Fruit fly (Drosophila melanogaster) whole organism, embryonic: ENCODE measurements around the gene caz.
A peak's percentile ranks its signal among the peaks of the same experiment; 100 is the strongest.

Source experiments
- Ada2b ChIP-seq: fragments of 200-800 bp; sonication (Bioruptor generic); IDR thresholded peaks from 2 replicates; pipeline ENCODE4 v1.3.6; 2022; ENCODE audit warnings: missing biosample characterization, missing genetic modification characterization
- Adf1 ChIP-seq: fragments of 200-800 bp; sonication (Bioruptor generic); IDR thresholded peaks from 2 replicates; pipeline ENCODE4 v1.3.6; 2022; ENCODE audit warnings: missing biosample characterization, missing genetic modification characterization
- C15 ChIP-seq: fragments of 200-800 bp; sonication (Bioruptor generic); IDR thresholded peaks from 3 replicates; pipeline ENCODE4 v1.3.6; 2022; ENCODE audit warnings: missing biosample characterization, missing genetic modification characterization
- CG10267 ChIP-seq: fragments of 200-800 bp; sonication (Bioruptor generic); optimal IDR thresholded peaks from 2 replicates; lab custom pipeline; 2018; ENCODE audit warnings: missing biosample characterization, mild to moderate bottlenecking, missing genetic modification characterization, moderate library complexity
- CG10543 ChIP-seq: fragments of 200-800 bp; sonication (Bioruptor generic); optimal IDR thresholded peaks from 3 replicates; lab custom pipeline; 2017; ENCODE audit warnings: missing biosample characterization, mild to moderate bottlenecking, missing genetic modification characterization, moderate library complexity
- CG11398 ChIP-seq: fragments of 200-800 bp; sonication (Bioruptor generic); optimal IDR thresholded peaks from 2 replicates; lab custom pipeline; 2016; ENCODE audit warnings: missing biosample characterization, missing genetic modification characterization
- CG11456 ChIP-seq: fragments of 200-800 bp; sonication (Bioruptor generic); IDR thresholded peaks from 3 replicates; pipeline ENCODE4 v1.3.6; 2022; ENCODE audit warnings: missing biosample characterization, missing genetic modification characterization
- CG12659 ChIP-seq: fragments of 200-800 bp; sonication (Bioruptor generic); optimal IDR thresholded peaks from 3 replicates; lab custom pipeline; 2017; ENCODE audit warnings: mild to moderate bottlenecking, missing biosample characterization, missing genetic modification reagents, missing genetic modification characterization
- CG15514 ChIP-seq: fragments of 200-800 bp; sonication (Bioruptor generic); optimal IDR thresholded peaks from 3 replicates; lab custom pipeline; 2017; ENCODE audit warnings: missing biosample characterization, missing genetic modification characterization, mild to moderate bottlenecking, moderate library complexity, missing genetic modification reagents
- CG1603 ChIP-seq: fragments of 200-800 bp; sonication (Bioruptor generic); optimal IDR thresholded peaks from 2 replicates; lab custom pipeline; 2019; ENCODE audit warnings: missing biosample characterization, mild to moderate bottlenecking, missing genetic modification characterization, moderate library complexity
- CG17612 ChIP-seq: fragments of 200-800 bp; sonication (Bioruptor generic); IDR thresholded peaks from 2 replicates; pipeline ENCODE4 v1.3.6; 2022; ENCODE audit warnings: missing biosample characterization, missing genetic modification characterization
- CG17829 ChIP-seq: fragments of 200-800 bp; optimal IDR thresholded peaks from 2 replicates; lab custom pipeline; 2019; ENCODE audit warnings: missing biosample characterization, mild to moderate bottlenecking, missing genetic modification characterization, moderate library complexity
- CG18599 ChIP-seq: fragments of 200-800 bp; sonication (Bioruptor generic); optimal IDR thresholded peaks from 3 replicates; lab custom pipeline; 2017; ENCODE audit warnings: missing biosample characterization, missing genetic modification characterization, mild to moderate bottlenecking, moderate library complexity, missing genetic modification reagents
- CG2202 ChIP-seq: fragments of 200-800 bp; sonication (Bioruptor generic); optimal IDR thresholded peaks from 2 replicates; lab custom pipeline; 2018; ENCODE audit warnings: missing biosample characterization, mild to moderate bottlenecking, missing genetic modification characterization
- CG30403 ChIP-seq: fragments of 200-800 bp; sonication (Bioruptor generic); optimal IDR thresholded peaks from 3 replicates; lab custom pipeline; 2016; ENCODE audit warnings: missing biosample characterization, missing genetic modification characterization
- CG32767 ChIP-seq: fragments of 200-800 bp; sonication (Bioruptor generic); IDR thresholded peaks from 2 replicates; pipeline ENCODE4 v1.3.6; 2022; ENCODE audit warnings: missing biosample characterization, missing genetic modification characterization
- CG3281 ChIP-seq: fragments of 200-800 bp; sonication (Bioruptor generic); optimal IDR thresholded peaks from 3 replicates; lab custom pipeline; 2017; ENCODE audit warnings: missing biosample characterization, mild to moderate bottlenecking, missing genetic modification characterization
- CG42726 ChIP-seq: fragments of 200-800 bp; sonication (Bioruptor generic); IDR thresholded peaks from 2 replicates; pipeline ENCODE4 v1.3.6; 2022; ENCODE audit warnings: missing biosample characterization, missing genetic modification characterization; ENCODE audit not compliant: partially characterized antibody
- CG6175 ChIP-seq: fragments of 200-800 bp; sonication (Bioruptor generic); IDR thresholded peaks from 3 replicates; pipeline ENCODE4 v1.3.6; 2022; ENCODE audit warnings: missing biosample characterization, missing genetic modification characterization
- CG7271 ChIP-seq: fragments of 200-800 bp; sonication (Bioruptor generic); optimal IDR thresholded peaks from 2 replicates; lab custom pipeline; 2018; ENCODE audit warnings: missing biosample characterization, mild to moderate bottlenecking, missing genetic modification characterization, moderate library complexity
- CG7839 ChIP-seq: fragments of 200-800 bp; sonication (Bioruptor generic); optimal IDR thresholded peaks from 3 replicates; lab custom pipeline; 2018; ENCODE audit warnings: missing biosample characterization, mild to moderate bottlenecking, missing genetic modification characterization, moderate library complexity
- CG8359 ChIP-seq: fragments of 200-800 bp; sonication (Bioruptor generic); optimal IDR thresholded peaks from 2 replicates; lab custom pipeline; 2017; ENCODE audit warnings: missing biosample characterization, mild to moderate bottlenecking, missing genetic modification characterization, borderline replicate concordance
- CG8944 ChIP-seq: fragments of 200-800 bp; sonication (Bioruptor generic); optimal IDR thresholded peaks from 3 replicates; lab custom pipeline; 2016; ENCODE audit warnings: missing biosample characterization, missing genetic modification characterization
- CHES-1-like ChIP-seq: fragments of 200-800 bp; sonication (Bioruptor generic); optimal IDR thresholded peaks from 2 replicates; lab custom pipeline; 2016; ENCODE audit warnings: missing biosample characterization, missing genetic modification characterization
- CTCF ChIP-seq: fragments of 200-800 bp; sonication (Bioruptor generic); optimal IDR thresholded peaks from 2 replicates; lab custom pipeline; 2017; ENCODE audit warnings: missing biosample characterization, mild to moderate bottlenecking, missing genetic modification characterization, moderate library complexity
- Dp ChIP-seq: fragments of 200-800 bp; sonication (Bioruptor generic); optimal IDR thresholded peaks from 2 replicates; lab custom pipeline; 2018; ENCODE audit warnings: missing biosample characterization, mild to moderate bottlenecking, missing genetic modification characterization, moderate library complexity
- E2f2 ChIP-seq: fragments of 200-800 bp; sonication (Bioruptor generic); IDR thresholded peaks from 2 replicates; pipeline ENCODE4 v1.3.6; 2022; ENCODE audit warnings: missing biosample characterization, missing genetic modification characterization
- Opbp ChIP-seq: fragments of 200-800 bp; sonication (Bioruptor generic); IDR thresholded peaks from 3 replicates; pipeline ENCODE4 v1.3.6; 2022; ENCODE audit warnings: missing biosample characterization, missing genetic modification characterization; ENCODE audit not compliant: partially characterized antibody
- Sry-β ChIP-seq: fragments of 200-800 bp; sonication (Bioruptor generic); optimal IDR thresholded peaks from 2 replicates; lab custom pipeline; 2018; ENCODE audit warnings: missing biosample characterization, mild to moderate bottlenecking, missing genetic modification characterization, moderate library complexity
- Xbp1 ChIP-seq: fragments of 200-800 bp; sonication (Bioruptor generic); optimal IDR thresholded peaks from 3 replicates; lab custom pipeline; 2016; ENCODE audit warnings: missing biosample characterization, mild to moderate bottlenecking, missing genetic modification characterization
- bcd ChIP-seq: fragments of 200-800 bp; sonication (Bioruptor generic); optimal IDR thresholded peaks from 2 replicates; lab custom pipeline; 2017; ENCODE audit warnings: missing biosample characterization, mild to moderate bottlenecking, missing genetic modification characterization
- btn ChIP-seq: fragments of 200-800 bp; sonication (Bioruptor generic); optimal IDR thresholded peaks from 2 replicates; lab custom pipeline; 2016; ENCODE audit warnings: missing biosample characterization, missing genetic modification characterization
- chinmo ChIP-seq: fragments of 200-800 bp; sonication (Bioruptor generic); IDR thresholded peaks from 4 replicates; pipeline ENCODE4 v1.3.6; 2022; ENCODE audit warnings: missing biosample characterization, missing genetic modification characterization; ENCODE audit not compliant: partially characterized antibody
- chn ChIP-seq: fragments of 200-800 bp; sonication (Bioruptor generic); optimal IDR thresholded peaks from 2 replicates; lab custom pipeline; 2016; ENCODE audit warnings: missing biosample characterization, missing genetic modification characterization
- danr ChIP-seq: fragments of 200-800 bp; sonication (Bioruptor generic); IDR thresholded peaks from 2 replicates; pipeline ENCODE4 v1.3.6; 2022; ENCODE audit warnings: missing biosample characterization, missing genetic modification characterization
- en ChIP-seq: fragments of 200-800 bp; sonication (Bioruptor generic); optimal IDR thresholded peaks from 2 replicates; lab custom pipeline; 2016; ENCODE audit warnings: missing biosample characterization, missing genetic modification characterization
- fru ChIP-seq: fragments of >200 bp; optimal IDR thresholded peaks from 2 replicates; lab custom pipeline; 2017
- hb ChIP-seq: fragments of 200-800 bp; sonication (Bioruptor generic); IDR thresholded peaks from 3 replicates; pipeline ENCODE4 v1.3.6; 2022; ENCODE audit warnings: missing biosample characterization, missing genetic modification characterization; ENCODE audit not compliant: partially characterized antibody
- her ChIP-seq: fragments of 200-800 bp; sonication (Bioruptor generic); optimal IDR thresholded peaks from 2 replicates; lab custom pipeline; 2016; ENCODE audit warnings: missing biosample characterization, missing genetic modification characterization
- ind ChIP-seq: fragments of 200-800 bp; sonication (Bioruptor generic); optimal IDR thresholded peaks from 3 replicates; lab custom pipeline; 2016; ENCODE audit warnings: missing biosample characterization, missing genetic modification characterization
- lbe ChIP-seq: fragments of 200-800 bp; sonication (Bioruptor generic); optimal IDR thresholded peaks from 2 replicates; lab custom pipeline; 2016; ENCODE audit warnings: missing biosample characterization, mild to moderate bottlenecking, missing genetic modification characterization
- mam ChIP-seq: fragments of 200-800 bp; sonication (Bioruptor generic); optimal IDR thresholded peaks from 3 replicates; lab custom pipeline; 2016; ENCODE audit warnings: missing biosample characterization, missing genetic modification characterization
- nom ChIP-seq: fragments of 200-800 bp; sonication (Bioruptor generic); optimal IDR thresholded peaks from 2 replicates; lab custom pipeline; 2017; ENCODE audit warnings: missing biosample characterization, missing genetic modification characterization, mild to moderate bottlenecking, moderate library complexity, missing genetic modification reagents
- pita ChIP-seq: fragments of 200-800 bp; sonication (Bioruptor generic); optimal IDR thresholded peaks from 2 replicates; lab custom pipeline; 2017; ENCODE audit warnings: missing biosample characterization, mild to moderate bottlenecking, missing genetic modification characterization
- pzg ChIP-seq: fragments of 200-800 bp; sonication (Bioruptor generic); optimal IDR thresholded peaks from 3 replicates; lab custom pipeline; 2018; ENCODE audit warnings: missing biosample characterization, mild to moderate bottlenecking, missing genetic modification characterization, moderate library complexity
- row ChIP-seq: fragments of 200-800 bp; sonication (Bioruptor generic); IDR thresholded peaks from 3 replicates; pipeline ENCODE4 v1.3.6; 2022; ENCODE audit warnings: missing biosample characterization, missing genetic modification characterization
- sna ChIP-seq: fragments of 200-800 bp; sonication (Bioruptor generic); IDR thresholded peaks from 2 replicates; pipeline ENCODE4 v1.3.6; 2022; ENCODE audit warnings: missing biosample characterization, missing genetic modification characterization; ENCODE audit not compliant: partially characterized antibody
- stwl ChIP-seq: fragments of 200-800 bp; sonication (Bioruptor generic); optimal IDR thresholded peaks from 3 replicates; lab custom pipeline; 2018; ENCODE audit warnings: missing biosample characterization, mild to moderate bottlenecking, missing genetic modification characterization, moderate library complexity
- tna ChIP-seq: fragments of 200-800 bp; sonication (Bioruptor generic); IDR thresholded peaks from 2 replicates; pipeline ENCODE4 v1.3.6; 2022; ENCODE audit warnings: missing biosample characterization, missing genetic modification characterization; ENCODE audit not compliant: partially characterized antibody
- usp ChIP-seq: fragments of >200 bp; optimal IDR thresholded peaks from 2 replicates; lab custom pipeline; 2017; ENCODE audit warnings: missing biosample characterization, missing genetic modification characterization

The caz gene

DNA sequence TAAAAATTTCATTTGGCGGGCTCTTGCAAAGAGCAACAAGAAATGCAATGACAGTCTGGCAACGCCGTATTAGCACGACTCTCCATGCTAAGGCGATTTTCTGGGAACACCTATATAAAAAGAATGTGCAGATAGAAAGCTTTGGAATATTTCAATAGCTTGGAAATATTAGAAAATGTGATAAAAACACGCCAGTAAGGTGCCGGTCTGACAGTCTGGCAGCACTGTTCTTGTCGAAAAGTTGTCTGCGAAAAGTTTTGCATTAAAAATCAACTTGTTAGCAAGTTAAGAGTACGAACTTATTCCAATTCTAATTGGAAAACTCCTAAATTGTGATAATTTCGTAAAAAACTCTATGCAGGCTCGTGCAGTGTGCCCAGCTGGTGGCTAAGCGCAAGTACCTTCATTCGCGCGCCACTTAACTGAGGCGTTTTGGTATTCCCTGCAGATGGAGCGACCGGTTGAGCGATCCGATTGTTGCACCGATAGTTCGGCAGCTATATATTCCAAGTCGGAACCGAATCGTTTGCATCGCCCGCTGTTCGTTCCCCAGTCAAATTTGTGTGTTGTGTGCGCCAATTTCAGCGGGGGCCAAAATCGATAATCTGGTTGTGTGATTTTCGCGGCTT, 10.6 kb upstream of the caz start, which contains the start of gene eas (continued):
- TF ChIP-seq chinmo (GFP tag; lab: Robert Waterston, UW) (peak; percentile 83; the same call in 3 of the 4 replicates), nom (GFP tag; lab: Kevin White, UChicago) (no peak), CG3281 (GFP tag; lab: Kevin White, UChicago) (no peak), mam (peak; percentile 15), C15 (GFP tag; lab: Robert Waterston, UW) (no peak), CG8944 (GFP tag; lab: Kevin White, UChicago) (no peak), CG7271 (no peak), CG8359 (GFP tag; lab: Kevin White, UChicago) (no peak), her (GFP tag; lab: Kevin White, UChicago) (peak; percentile 42), en (no peak), E2f2 (GFP tag; lab: Robert Waterston, UW) (peak; percentile 81), usp (GFP tag; lab: Kevin White, UChicago) (no peak), lbe (no peak), bcd (no peak), chn (peak; percentile 27), hb (peak; percentile 70), CG15514 (GFP tag; lab: Kevin White, UChicago) (peak; percentile 97), CG32767 (GFP tag; lab: Robert Waterston, UW) (no peak), CG7839 (tag; lab: Kevin White, UChicago) (no peak), ind (GFP tag; lab: Kevin White, UChicago) (peak; percentile 13), CG18599 (GFP tag; lab: Kevin White, UChicago) (no peak), CG17829 (no peak), Ada2b (GFP tag; lab: Robert Waterston, UW) (no peak), pita (GFP tag; lab: Kevin White, UChicago) (no peak), CG11398 (no peak), pzg (GFP tag; lab: Kevin White, UChicago) (peak; percentile 87), stwl (tag; lab: Kevin White, UChicago) (peak; percentile 60), Dp (peak; percentile 75), Opbp (GFP tag; lab: Robert Waterston, UW) (peak; percentile 75), CTCF (GFP tag; lab: Kevin White, UChicago) (peak; percentile 51), CG30403 (GFP tag; lab: Kevin White, UChicago) (peak; percentile 10), CG10543 (GFP tag; lab: Kevin White, UChicago) (no peak), tna (peak; percentile 56; the same call in 1 of the 2 replicates), CG42726 (GFP tag; lab: Robert Waterston, UW) (peak; percentile 79), Xbp1 (peak; percentile 27), Adf1 (GFP tag; lab: Robert Waterston, UW) (no peak), CHES-1-like (GFP tag; lab: Kevin White, UChicago) (peak; percentile 22), Sry-β (GFP tag; lab: Kevin White, UChicago) (no peak), CG11456 (GFP tag; lab: Robert Waterston, UW) (peak; percentile 53; the same call in 2 of the 3 replicates), CG1603 (peak; percentile 63), btn (no peak), CG2202 (tag; lab: Kevin White, UChicago) (no peak), CG10267 (tag; lab: Kevin White, UChicago) (peak; percentile 31), CG12659 (GFP tag; lab: Kevin White, UChicago) (peak; percentile 47), CG6175 (GFP tag; lab: Robert Waterston, UW) (0 out of 3 replicates have a peak, but pooled peaks have one; percentile 36), danr (GFP tag; lab: Robert Waterston, UW) (no peak), row (GFP tag; lab: Robert Waterston, UW) (peak; percentile 63), CG17612 (no peak), fru (lab: Kevin White, UChicago) (no peak), sna (peak; percentile 41; the same call in 1 of the 2 replicates)
